Worm (Caenorhabditis elegans) whole organism, midembryonic: ENCODE data around the gene C34C12.1.

Experiments
- cog-1 ChIP-seq: sonication (generic microtip); optimal IDR thresholded peaks from 2 replicates; lab custom pipeline; 2016; ENCODE audit warnings: missing genetic modification characterization, missing compliant biosample characterization
- med-1 ChIP-seq: sonication (generic microtip); optimal IDR thresholded peaks from 2 replicates; lab custom pipeline; 2017; ENCODE audit warnings: missing genetic modification characterization, mild to moderate bottlenecking, missing compliant biosample characterization, antibody characterized with exemption, missing genetic modification reagents; ENCODE audit not compliant: insufficient read depth

- TF ChIP-seq cog-1 (tag; lab: Kevin White, UChicago) (no peak), med-1 (no peak)
These were observed 15.5 kb downstream of the C34C12.1 start, which contains the start of gene smim-14 for ce11 chrIII:3469646-3470045.
